In genomic region chr3L:10664511-10665062, dm6 we compare ENCODE assay signal across 1 fruit fly cellular context.
TF ChIP-seq lines count a peak whose summit lies in the region.

simj (plus strand) TSS chr3L:10664739.

TF ChIP-seq in whole organism, embryonic, 481 proteins besides CTCF, POLR2A, EP300 and RAD21 (continued from another document and continues in another):
- TF ChIP-seq Ada2b (GFP tag; IDR thresholded peaks at IDR 0.05; lab: Robert Waterston, UW) (no peak), CG8944 (GFP tag; optimal IDR thresholded peaks at IDR 0.05; lab: Kevin White, UChicago) (peak; percentile 39), CG17802 (tag; optimal IDR thresholded peaks at IDR 0.05; lab: Kevin White, UChicago) (no peak), CG15011 (GFP tag; optimal IDR thresholded peaks at IDR 0.05; lab: Kevin White, UChicago) (no peak), Nf-YA (GFP tag; IDR thresholded peaks at IDR 0.05; lab: Robert Waterston, UW) (no peak), tup (GFP tag; optimal IDR thresholded peaks at IDR 0.05; lab: Kevin White, UChicago) (no peak), hb (GFP tag; IDR thresholded peaks at IDR 0.05; lab: Robert Waterston, UW; ENCODE audit: partially characterized antibody) (peak; percentile 59), z (GFP tag; IDR thresholded peaks at IDR 0.05; lab: Robert Waterston, UW) (no peak), CG11504 (tag; optimal IDR thresholded peaks at IDR 0.05; lab: Kevin White, UChicago) (peak; percentile 55), Fer1 (GFP tag; optimal IDR thresholded peaks at IDR 0.05; lab: Kevin White, UChicago) (peak; percentile 80), kni (GFP tag; optimal IDR thresholded peaks at IDR 0.05; lab: Kevin White, UChicago) (peak; percentile 53), CG11723 (GFP tag; optimal IDR thresholded peaks at IDR 0.05; lab: Kevin White, UChicago) (peak; percentile 12), CG18262 (tag; optimal IDR thresholded peaks at IDR 0.05; lab: Kevin White, UChicago) (peak; percentile 34), CG6791 (GFP tag; IDR thresholded peaks at IDR 0.05; lab: Robert Waterston, UW; ENCODE audit: partially characterized antibody) (peak; percentile 88), ems (GFP tag; optimal IDR thresholded peaks at IDR 0.05; lab: Kevin White, UChicago) (no peak), gce (GFP tag; IDR thresholded peaks at IDR 0.05; lab: Robert Waterston, UW) (peak; percentile 35; the same call in 1 of the 3 replicates), cg (GFP tag; optimal IDR thresholded peaks at IDR 0.05; lab: Kevin White, UChicago) (peak; percentile 94), Xrp1 (GFP tag; IDR thresholded peaks at IDR 0.05; lab: Robert Waterston, UW) (peak; percentile 39; the same call in 1 of the 2 replicates), Dll (GFP tag; IDR thresholded peaks at IDR 0.05; lab: Robert Waterston, UW; ENCODE audit: partially characterized antibody) (peak; percentile 76), CG12219 (GFP tag; optimal IDR thresholded peaks at IDR 0.05; lab: Kevin White, UChicago) (peak; percentile 46), dmrt99B (tag; optimal IDR thresholded peaks at IDR 0.05; lab: Kevin White, UChicago) (peak; percentile 34), mam (GFP tag; optimal IDR thresholded peaks at IDR 0.05; lab: Kevin White, UChicago) (peak; percentile 40), CG32772 (GFP tag; IDR thresholded peaks at IDR 0.05; lab: Robert Waterston, UW) (no peak), run (tag; optimal IDR thresholded peaks at IDR 0.05; lab: Kevin White, UChicago) (peak; percentile 45), zf30C (GFP tag; optimal IDR thresholded peaks at IDR 0.05; lab: Kevin White, UChicago) (peak; percentile 6), Ravus (GFP tag; IDR thresholded peaks at IDR 0.05; lab: Robert Waterston, UW) (no peak), oc (tag; optimal IDR thresholded peaks at IDR 0.05; lab: Kevin White, UChicago) (peak; percentile 70), az2 (GFP tag; optimal IDR thresholded peaks at IDR 0.05; lab: Kevin White, UChicago) (peak; percentile 13), CG4360 (GFP tag; IDR thresholded peaks at IDR 0.05; lab: Robert Waterston, UW) (0 out of 2 replicates have a peak, but pooled peaks have one; percentile 23), ara (GFP tag; IDR thresholded peaks at IDR 0.05; lab: Robert Waterston, UW) (no peak), tio (GFP tag; optimal IDR thresholded peaks at IDR 0.05; lab: Kevin White, UChicago) (no peak), CG13775 (GFP tag; optimal IDR thresholded peaks at IDR 0.05; lab: Kevin White, UChicago) (no peak), amos (GFP tag; IDR thresholded peaks at IDR 0.05; lab: Robert Waterston, UW; ENCODE audit: partially characterized antibody) (peak; percentile 94), MESR4 (GFP tag; optimal IDR thresholded peaks at IDR 0.05; lab: Kevin White, UChicago) (peak; percentile 68), unpg (GFP tag; optimal IDR thresholded peaks at IDR 0.05; lab: Kevin White, UChicago) (peak; percentile 52), HmgD (GFP tag; optimal IDR thresholded peaks at IDR 0.05; lab: Kevin White, UChicago) (peak; percentile 59), CoRest (tag; optimal IDR thresholded peaks at IDR 0.05; lab: Kevin White, UChicago) (peak; percentile 38), MTF-1 (GFP tag; optimal IDR thresholded peaks at IDR 0.05; lab: Kevin White, UChicago; ENCODE audit: borderline replicate concordance) (peak; percentile 58), HLH54F (GFP tag; optimal IDR thresholded peaks at IDR 0.05; lab: Kevin White, UChicago) (peak; percentile 26), CG34422 (GFP tag; IDR thresholded peaks at IDR 0.05; lab: Robert Waterston, UW) (peak; percentile 91), Tbp (GFP tag; optimal IDR thresholded peaks at IDR 0.05; lab: Kevin White, UChicago) (peak; percentile 32), CG18764 (GFP tag; optimal IDR thresholded peaks at IDR 0.05; lab: Kevin White, UChicago) (peak; percentile 5), Oli (tag; optimal IDR thresholded peaks at IDR 0.05; lab: Kevin White, UChicago) (no peak), D19A (tag; optimal IDR thresholded peaks at IDR 0.05; lab: Kevin White, UChicago) (peak; percentile 48), CG12744 (GFP tag; optimal IDR thresholded peaks at IDR 0.05; lab: Kevin White, UChicago) (peak; percentile 12), en (GFP tag; optimal IDR thresholded peaks at IDR 0.05; lab: Kevin White, UChicago) (no peak), nau (GFP tag; optimal IDR thresholded peaks at IDR 0.05; lab: Kevin White, UChicago) (peak; percentile 58), Bteb2 (GFP tag; optimal IDR thresholded peaks at IDR 0.05; lab: Kevin White, UChicago) (peak; percentile 34), seq (GFP tag; IDR thresholded peaks at IDR 0.05; lab: Robert Waterston, UW) (no peak), cad (GFP tag; optimal IDR thresholded peaks at IDR 0.05; lab: Kevin White, UChicago) (no peak), CG15601 (tag; optimal IDR thresholded peaks at IDR 0.05; lab: Kevin White, UChicago) (peak; percentile 38), CG4707 (GFP tag; optimal IDR thresholded peaks at IDR 0.05; lab: Kevin White, UChicago) (peak; percentile 63), dan (GFP tag; IDR thresholded peaks at IDR 0.05; lab: Robert Waterston, UW) (no peak), CG13287 (GFP tag; IDR thresholded peaks at IDR 0.05; lab: Robert Waterston, UW; ENCODE audit: partially characterized antibody) (peak; percentile 88), hth (optimal IDR thresholded peaks at IDR 0.05; lab: Kevin White, UChicago) (no peak), CG13424 (tag; optimal IDR thresholded peaks at IDR 0.05; lab: Kevin White, UChicago) (peak; percentile 47), mld (GFP tag; IDR thresholded peaks at IDR 0.05; lab: Robert Waterston, UW; ENCODE audit: partially characterized antibody) (peak; percentile 69; the same call in 1 of the 3 replicates), CG18619 (GFP tag; optimal IDR thresholded peaks at IDR 0.05; lab: Kevin White, UChicago) (no peak), CG18476 (GFP tag; optimal IDR thresholded peaks at IDR 0.05; lab: Kevin White, UChicago) (no peak), CG4854 (GFP tag; optimal IDR thresholded peaks at IDR 0.05; lab: Kevin White, UChicago) (no peak), sug (tag; optimal IDR thresholded peaks at IDR 0.05; lab: Kevin White, UChicago) (peak; percentile 64), Awh (GFP tag; IDR thresholded peaks at IDR 0.05; lab: Robert Waterston, UW) (no peak; the same call in 1 of the 2 replicates), CG32767 (GFP tag; IDR thresholded peaks at IDR 0.05; lab: Robert Waterston, UW) (no peak), CG6254 (GFP tag; optimal IDR thresholded peaks at IDR 0.05; lab: Kevin White, UChicago) (no peak), slou (GFP tag; optimal IDR thresholded peaks at IDR 0.05; lab: Kevin White, UChicago) (no peak), Atf3 (GFP tag; optimal IDR thresholded peaks at IDR 0.05; lab: Kevin White, UChicago) (no peak), vfl (GFP tag; optimal IDR thresholded peaks at IDR 0.05; lab: Kevin White, UChicago) (peak; percentile 55), CG2116 (GFP tag; optimal IDR thresholded peaks at IDR 0.05; lab: Kevin White, UChicago) (peak; percentile 65), CG10267 (tag; optimal IDR thresholded peaks at IDR 0.05; lab: Kevin White, UChicago) (peak; percentile 78), CG16813 (GFP tag; IDR thresholded peaks at IDR 0.05; lab: Robert Waterston, UW; ENCODE audit: partially characterized antibody) (peak; percentile 83), dm (GFP tag; optimal IDR thresholded peaks at IDR 0.05; lab: Kevin White, UChicago) (peak; percentile 2), Hr78 (GFP tag; optimal IDR thresholded peaks at IDR 0.05; lab: Kevin White, UChicago) (no peak), CG30403 (GFP tag; optimal IDR thresholded peaks at IDR 0.05; lab: Kevin White, UChicago) (peak; percentile 18), esg (GFP tag; conservative IDR thresholded peaks at IDR 0.05; lab: Robert Waterston, UW) (no peak), CG6765 (GFP tag; optimal IDR thresholded peaks at IDR 0.05; lab: Kevin White, UChicago) (peak; percentile 59), Max (GFP tag; optimal IDR thresholded peaks at IDR 0.05; lab: Kevin White, UChicago) (peak; percentile 36), hkb (optimal IDR thresholded peaks at IDR 0.05; lab: Kevin White, UChicago) (no peak), hkb (GFP tag; IDR thresholded peaks at IDR 0.05; lab: Robert Waterston, UW) (peak; percentile 60), CG17385 (GFP tag; optimal IDR thresholded peaks at IDR 0.05; lab: Kevin White, UChicago) (peak; percentile 64), CG14667 (GFP tag; IDR thresholded peaks at IDR 0.05; lab: Robert Waterston, UW) (no peak), dati (GFP tag; IDR thresholded peaks at IDR 0.05; lab: Robert Waterston, UW) (no peak), CG4282 (GFP tag; optimal IDR thresholded peaks at IDR 0.05; lab: Kevin White, UChicago) (peak; percentile 55), Bdp1 (GFP tag; optimal IDR thresholded peaks at IDR 0.05; lab: Kevin White, UChicago) (no peak), ase (GFP tag; IDR thresholded peaks at IDR 0.05; lab: Robert Waterston, UW) (peak; percentile 55; the same call in 1 of the 3 replicates), CG12659 (GFP tag; optimal IDR thresholded peaks at IDR 0.05; lab: Kevin White, UChicago) (peak; percentile 86), CG31388 (GFP tag; optimal IDR thresholded peaks at IDR 0.05; lab: Kevin White, UChicago) (no peak), CG8359 (GFP tag; optimal IDR thresholded peaks at IDR 0.05; lab: Kevin White, UChicago; ENCODE audit: borderline replicate concordance) (peak; percentile 31), CG2678 (tag; optimal IDR thresholded peaks at IDR 0.05; lab: Kevin White, UChicago) (peak; percentile 44), nmo (GFP tag; optimal IDR thresholded peaks at IDR 0.05; lab: Kevin White, UChicago) (peak; percentile 60), jumu (GFP tag; optimal IDR thresholded peaks at IDR 0.05; lab: Kevin White, UChicago) (peak; percentile 46), CG11247 (GFP tag; IDR thresholded peaks at IDR 0.05; lab: Robert Waterston, UW) (0 out of 2 replicates have a peak, but pooled peaks have one; percentile 13), nom (GFP tag; optimal IDR thresholded peaks at IDR 0.05; lab: Kevin White, UChicago) (peak; percentile 72), gfzf (GFP tag; optimal IDR thresholded peaks at IDR 0.05; lab: Kevin White, UChicago) (peak; percentile 98), pnt (GFP tag; optimal IDR thresholded peaks at IDR 0.05; lab: Kevin White, UChicago) (no peak), toy (GFP tag; IDR thresholded peaks at IDR 0.05; lab: Robert Waterston, UW) (no peak), CG14860 (GFP tag; IDR thresholded peaks at IDR 0.05; lab: Robert Waterston, UW; ENCODE audit: partially characterized antibody) (peak; percentile 55; the same call in 1 of the 3 replicates), CG6854 (GFP tag; optimal IDR thresholded peaks at IDR 0.05; lab: Kevin White, UChicago) (no peak), CG17359 (tag; optimal IDR thresholded peaks at IDR 0.05; lab: Kevin White, UChicago) (peak; percentile 29), ro (GFP tag; IDR thresholded peaks at IDR 0.05; lab: Robert Waterston, UW) (no peak), h (optimal IDR thresholded peaks at IDR 0.05; lab: Kevin White, UChicago) (no peak), CG3995 (GFP tag; optimal IDR thresholded peaks at IDR 0.05; lab: Kevin White, UChicago) (no peak), Atf-2 (GFP tag; optimal IDR thresholded peaks at IDR 0.05; lab: Kevin White, UChicago) (no peak), psq (GFP tag; optimal IDR thresholded peaks at IDR 0.05; lab: Kevin White, UChicago) (peak; percentile 24), CG43689 (GFP tag; IDR thresholded peaks at IDR 0.05; lab: Robert Waterston, UW) (no peak), CG17361 (GFP tag; IDR thresholded peaks at IDR 0.05; lab: Robert Waterston, UW) (no peak), CG4424 (GFP tag; optimal IDR thresholded peaks at IDR 0.05; lab: Kevin White, UChicago) (no peak), otp (GFP tag; IDR thresholded peaks at IDR 0.05; lab: Robert Waterston, UW) (0 out of 3 replicates have a peak, but pooled peaks have one; percentile 21), Aef1 (GFP tag; IDR thresholded peaks at IDR 0.05; lab: Robert Waterston, UW) (no peak), ham (GFP tag; IDR thresholded peaks at IDR 0.05; lab: Robert Waterston, UW) (no peak), YL-1 (GFP tag; optimal IDR thresholded peaks at IDR 0.05; lab: Kevin White, UChicago) (no peak), CG7987 (GFP tag; optimal IDR thresholded peaks at IDR 0.05; lab: Kevin White, UChicago) (peak; percentile 70), CG2129 (GFP tag; IDR thresholded peaks at IDR 0.05; lab: Robert Waterston, UW; ENCODE audit: partially characterized antibody) (peak; percentile 44; the same call in 1 of the 2 replicates), Ets65A (GFP tag; lab: Kevin White, UChicago) (no peak), CG17912 (GFP tag; optimal IDR thresholded peaks at IDR 0.05; lab: Kevin White, UChicago) (peak; percentile 16), CG2202 (tag; optimal IDR thresholded peaks at IDR 0.05; lab: Kevin White, UChicago) (peak; percentile 35), repo (GFP tag; optimal IDR thresholded peaks at IDR 0.05; lab: Kevin White, UChicago) (peak; percentile 40), btn (GFP tag; optimal IDR thresholded peaks at IDR 0.05; lab: Kevin White, UChicago) (no peak), Bgb (GFP tag; IDR thresholded peaks at IDR 0.05; lab: Robert Waterston, UW; ENCODE audit: partially characterized antibody) (peak; percentile 94), CG1832 (GFP tag; optimal IDR thresholded peaks at IDR 0.05; lab: Kevin White, UChicago) (no peak), NFAT (GFP tag; IDR thresholded peaks at IDR 0.05; lab: Robert Waterston, UW) (peak; percentile 68; the same call in 1 of the 2 replicates), slp2 (GFP tag; optimal IDR thresholded peaks at IDR 0.05; lab: Kevin White, UChicago) (peak; percentile 4), Antp (GFP tag; optimal IDR thresholded peaks at IDR 0.05; lab: Kevin White, UChicago) (no peak), CG4328 (GFP tag; optimal IDR thresholded peaks at IDR 0.05; lab: Kevin White, UChicago) (peak; percentile 28), zen (tag; optimal IDR thresholded peaks at IDR 0.05; lab: Kevin White, UChicago) (peak; percentile 15), gcm (GFP tag; optimal IDR thresholded peaks at IDR 0.05; lab: Kevin White, UChicago) (no peak), cato (GFP tag; optimal IDR thresholded peaks at IDR 0.05; lab: Kevin White, UChicago; ENCODE audit: borderline replicate concordance) (no peak), insv (GFP tag; optimal IDR thresholded peaks at IDR 0.05; lab: Kevin White, UChicago) (peak in 1 of 2 experiments; percentile 60), CG11398 (GFP tag; optimal IDR thresholded peaks at IDR 0.05; lab: Kevin White, UChicago) (peak; percentile 52), CG10209 (GFP tag; optimal IDR thresholded peaks at IDR 0.05; lab: Kevin White, UChicago) (peak; percentile 51), maf-S (GFP tag; optimal IDR thresholded peaks at IDR 0.05; lab: Kevin White, UChicago) (no peak), Lim3 (GFP tag; IDR thresholded peaks at IDR 0.05; lab: Robert Waterston, UW) (no peak)
